Worm (Caenorhabditis elegans) whole organism, mixed stage, embryonic: Measurements from ENCODE around the gene Y38C1AA.19.

Experiments
- flh-1 ChIP-seq: fragments of 200-800 bp; sonication (Bioruptor generic); optimal IDR thresholded peaks from 2 replicates; lab custom pipeline; 2018; ENCODE audit warnings: mild to moderate bottlenecking, missing genetic modification characterization, moderate library complexity, missing compliant biosample characterization
- lin-13 ChIP-seq: fragments of 150-350 bp; optimal IDR thresholded peaks from 2 replicates; lab custom pipeline; 2014; ENCODE audit warnings: missing biosample characterization, missing genetic modification characterization

ce11 chrIV:204998-205397, 45.0 kb downstream of the Y38C1AA.19 start, which contains the start of gene coa-1:
- TF ChIP-seq lin-13 (tag; lab: Kevin White, UChicago), result no peak
- no peak for TF ChIP-seq flh-1 (GFP tag; lab: Kevin White, UChicago)
